Worm (Caenorhabditis elegans) whole organism, L1 larva: ENCODE measurements around the gene msp-113.

Experiments
- ces-1 ChIP-seq: fragments of 150-350 bp; optimal IDR thresholded peaks from 2 replicates; lab custom pipeline; 2014; ENCODE audit warnings: missing biosample characterization, missing genetic modification reagents, missing genetic modification characterization
- egl-27 ChIP-seq, 2 experiments: fragments of 150-350 bp in 1 of 2; sonication (generic microtip); optimal IDR thresholded peaks; 3 replicates each; lab custom pipeline; 2017 to 2018; ENCODE audit warnings: missing biosample characterization in 2 of 2, missing genetic modification characterization in 2 of 2, missing genetic modification reagents in 2 of 2

DNA sequence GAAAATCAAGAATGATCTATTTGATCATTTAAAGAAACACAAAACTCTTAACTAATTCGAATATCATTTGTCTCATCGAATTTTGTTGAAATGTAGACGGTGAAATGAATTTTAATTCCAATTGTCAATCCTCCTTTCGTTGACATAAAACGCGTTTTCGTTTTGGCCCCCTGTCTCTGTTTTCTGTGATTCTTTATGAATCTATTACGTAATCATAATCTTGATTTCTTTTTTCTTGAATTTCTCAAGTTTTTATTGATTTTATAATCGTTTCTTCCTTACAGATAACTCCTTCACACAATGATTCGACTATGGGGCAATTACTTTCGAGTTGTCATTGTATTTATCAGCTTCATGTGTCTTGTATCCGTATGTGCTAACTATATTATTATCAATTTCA, 34.4 kb downstream of the msp-113 start, which contains the start of gene Y4C6B.3:
- TF ChIP-seq egl-27 (tag; optimal IDR thresholded peaks at IDR 0.05; lab: Kevin White, UChicago) (no peak), ces-1 (GFP tag; lab: Kevin White, UChicago) (no peak)
